Worm (Caenorhabditis elegans) whole organism, L2 larva: ENCODE measurements around the gene D2023.1.
A peak's percentile ranks its signal among the peaks of the same experiment; 100 is the strongest.

ENCODE experiments used
- C34F6.9 ChIP-seq: fragments of 150-350 bp; optimal IDR thresholded peaks from 2 replicates; lab custom pipeline; 2014; ENCODE audit warnings: missing biosample characterization, missing genetic modification characterization
- F13H6.1 ChIP-seq: sonication (generic microtip); optimal IDR thresholded peaks from 2 replicates; lab custom pipeline; 2016; ENCODE audit warnings: missing genetic modification characterization, missing compliant biosample characterization
- R02D3.7 ChIP-seq: fragments of 150-350 bp; optimal IDR thresholded peaks from 2 replicates; lab custom pipeline; 2014; ENCODE audit warnings: missing biosample characterization, missing genetic modification characterization
- Y55F3AM.14 ChIP-seq: fragments of 200-800 bp; sonication (Bioruptor generic); optimal IDR thresholded peaks from 2 replicates; lab custom pipeline; 2018; ENCODE audit warnings: mild to moderate bottlenecking, missing genetic modification characterization, missing compliant biosample characterization
- ZK546.5 ChIP-seq: sonication (generic microtip); optimal IDR thresholded peaks from 2 replicates; lab custom pipeline; 2017; ENCODE audit warnings: missing biosample characterization, missing genetic modification characterization
- alr-1 ChIP-seq: fragments of 150-350 bp; optimal IDR thresholded peaks from 2 replicates; lab custom pipeline; 2014; ENCODE audit warnings: missing biosample characterization, missing genetic modification characterization
- ama-1 ChIP-seq: fragments of 150-350 bp; optimal IDR thresholded peaks from 2 replicates; lab custom pipeline; 2018; ENCODE audit warnings: inconsistent platforms
- blmp-1 ChIP-seq: sonication (generic microtip); optimal IDR thresholded peaks from 2 replicates; lab custom pipeline; 2017; ENCODE audit warnings: missing genetic modification characterization, mild to moderate bottlenecking, missing compliant biosample characterization, antibody characterized with exemption, moderate library complexity; ENCODE audit not compliant: insufficient read depth
- ceh-16 ChIP-seq: fragments of 150-350 bp; optimal IDR thresholded peaks from 2 replicates; lab custom pipeline; 2014; ENCODE audit warnings: missing biosample characterization, missing genetic modification characterization
- crh-2 ChIP-seq: sonication (generic microtip); optimal IDR thresholded peaks from 2 replicates; lab custom pipeline; 2017; ENCODE audit warnings: missing biosample characterization, missing genetic modification characterization
- elt-1 ChIP-seq: fragments of 150-350 bp; optimal IDR thresholded peaks from 2 replicates; lab custom pipeline; 2014; ENCODE audit warnings: missing biosample characterization, missing genetic modification characterization
- elt-3 ChIP-seq: sonication (generic microtip); optimal IDR thresholded peaks from 2 replicates; lab custom pipeline; 2017; ENCODE audit warnings: missing biosample characterization, missing genetic modification characterization
- fos-1 ChIP-seq: fragments of 150-350 bp; optimal IDR thresholded peaks from 2 replicates; lab custom pipeline; 2014; ENCODE audit warnings: missing biosample characterization, missing genetic modification characterization
- gmeb-1 ChIP-seq: fragments of 150-350 bp; optimal IDR thresholded peaks from 2 replicates; lab custom pipeline; 2014; ENCODE audit warnings: missing biosample characterization, missing genetic modification characterization
- lin-11 ChIP-seq: fragments of 150-350 bp; sonication (generic microtip); optimal IDR thresholded peaks from 2 replicates; lab custom pipeline; 2014; ENCODE audit warnings: missing biosample characterization, missing genetic modification characterization, inconsistent platforms, mixed read lengths
- lsy-2 ChIP-seq, 2 experiments: fragments of 150-350 bp in 1 of 2; sonication (generic microtip) in 1 of 2; optimal IDR thresholded peaks; 2 replicates each; lab custom pipeline; 2014 to 2017; ENCODE audit warnings: missing biosample characterization in 2 of 2, missing genetic modification characterization in 2 of 2
- mab-5 ChIP-seq: fragments of 150-350 bp; optimal IDR thresholded peaks from 2 replicates; lab custom pipeline; 2014; ENCODE audit warnings: missing biosample characterization, missing genetic modification characterization
- mbf-1 ChIP-seq: sonication (generic microtip); optimal IDR thresholded peaks from 2 replicates; lab custom pipeline; 2017; ENCODE audit warnings: missing biosample characterization, missing genetic modification characterization
- mdl-1 ChIP-seq, 2 experiments: fragments of 150-350 bp in 1 of 2; sonication (generic microtip) in 1 of 2; optimal IDR thresholded peaks; 2 replicates each; lab custom pipeline; 2017; ENCODE audit warnings: missing biosample characterization in 2 of 2, missing genetic modification characterization in 2 of 2
- nhr-10 ChIP-seq: sonication (generic microtip); optimal IDR thresholded peaks from 2 replicates; lab custom pipeline; 2017; ENCODE audit warnings: missing biosample characterization, missing genetic modification characterization
- nhr-11 ChIP-seq: fragments of 150-350 bp; optimal IDR thresholded peaks from 2 replicates; lab custom pipeline; 2014; ENCODE audit warnings: missing biosample characterization, missing genetic modification characterization
- nhr-12 ChIP-seq: fragments of 150-350 bp; optimal IDR thresholded peaks from 2 replicates; lab custom pipeline; 2014; ENCODE audit warnings: missing biosample characterization, missing genetic modification characterization
- nhr-129 ChIP-seq: fragments of 150-350 bp; optimal IDR thresholded peaks from 2 replicates; lab custom pipeline; 2014; ENCODE audit warnings: missing biosample characterization, missing genetic modification characterization
- nhr-21 ChIP-seq: fragments of 150-350 bp; optimal IDR thresholded peaks from 2 replicates; lab custom pipeline; 2014; ENCODE audit warnings: missing biosample characterization, missing genetic modification characterization
- nhr-25 ChIP-seq: fragments of 150-350 bp; sonication (generic microtip); optimal IDR thresholded peaks from 3 replicates; lab custom pipeline; 2014; ENCODE audit warnings: missing biosample characterization, missing genetic modification characterization
- nhr-6 ChIP-seq: fragments of 150-350 bp; optimal IDR thresholded peaks from 2 replicates; lab custom pipeline; 2014; ENCODE audit warnings: missing biosample characterization, missing genetic modification characterization
- nhr-77 ChIP-seq: fragments of 150-350 bp; optimal IDR thresholded peaks from 2 replicates; lab custom pipeline; 2014; ENCODE audit warnings: missing biosample characterization, missing genetic modification characterization
- sma-3 ChIP-seq: sonication (generic microtip); optimal IDR thresholded peaks from 2 replicates; lab custom pipeline; 2016; ENCODE audit warnings: missing genetic modification reagents, missing genetic modification characterization, missing compliant biosample characterization
- sma-9 ChIP-seq, 2 experiments: fragments of 150-350 bp in 1 of 2; sonication (generic microtip) in 1 of 2; optimal IDR thresholded peaks; 2 replicates each; lab custom pipeline; 2014 to 2016; ENCODE audit warnings: missing genetic modification characterization in 2 of 2, mild to moderate bottlenecking in 1 of 2, missing biosample characterization in 1 of 2, missing compliant biosample characterization in 1 of 2, missing genetic modification reagents in 1 of 2, moderate library complexity in 1 of 2
- snpc-4 ChIP-seq: fragments of 150-350 bp; optimal IDR thresholded peaks from 2 replicates; lab custom pipeline; 2014; ENCODE audit warnings: missing biosample characterization, missing genetic modification characterization
- unc-39 ChIP-seq: fragments of 150-350 bp; optimal IDR thresholded peaks from 2 replicates; lab custom pipeline; 2014; ENCODE audit warnings: missing biosample characterization, missing genetic modification characterization
- unc-55 ChIP-seq: fragments of 150-350 bp; sonication (generic microtip); optimal IDR thresholded peaks from 3 replicates; lab custom pipeline; 2014; ENCODE audit warnings: missing biosample characterization, missing genetic modification reagents, missing genetic modification characterization
- unc-62 ChIP-seq: fragments of 150-350 bp; optimal IDR thresholded peaks from 2 replicates; lab custom pipeline; 2014; ENCODE audit warnings: missing biosample characterization, missing genetic modification reagents, missing genetic modification characterization
- zag-1 ChIP-seq: fragments of 150-350 bp; optimal IDR thresholded peaks from 2 replicates; lab custom pipeline; 2014; ENCODE audit warnings: missing biosample characterization, missing genetic modification characterization
- ztf-1 ChIP-seq: fragments of 200-800 bp; sonication (Bioruptor generic); conservative IDR thresholded peaks from 2 replicates; pipeline ENCODE4 v1.3.6; 2022; ENCODE audit warnings: missing genetic modification characterization, missing compliant biosample characterization
- ztf-11 ChIP-seq: sonication (generic microtip); optimal IDR thresholded peaks from 2 replicates; lab custom pipeline; 2017; ENCODE audit warnings: missing biosample characterization, missing genetic modification characterization
- ztf-4 ChIP-seq: fragments of 150-350 bp; optimal IDR thresholded peaks from 2 replicates; lab custom pipeline; 2014; ENCODE audit warnings: missing biosample characterization, missing genetic modification characterization

Gene D2023.1

ce11 chrV:11773934-11774333 is 15.4 kb upstream of the D2023.1 start:
- TF ChIP-seq nhr-12 (tag; lab: Kevin White, UChicago) (no peak), ceh-16 (tag; lab: Kevin White, UChicago) (peak; percentile 27), nhr-25 (tag; lab: Kevin White, UChicago) (peak; percentile 39), fos-1 (peak; percentile 62)

ce11 chrV:11776538-11776937 is 12.8 kb upstream of the D2023.1 start, which contains the start of gene F55A11.6:
TSS of gene F55A11.6 (plus strand) at chrV:11776838.
- TF ChIP-seq alr-1 (tag; lab: Kevin White, UChicago): no peak

ce11 chrV:11777846-11778245 is 11.5 kb upstream of the D2023.1 start:
- TF ChIP-seq elt-1 (tag; lab: Kevin White, UChicago): no peak
- no peak for TF ChIP-seq alr-1 (tag; lab: Kevin White, UChicago)
- no peak for TF ChIP-seq nhr-77 (tag; lab: Kevin White, UChicago)
- TF ChIP-seq crh-2 (tag; lab: Kevin White, UChicago): peak; percentile 58
- TF ChIP-seq elt-3 (tag; lab: Kevin White, UChicago): no peak
- TF ChIP-seq ztf-11 (tag; lab: Kevin White, UChicago): no peak
- peak; percentile 27 for TF ChIP-seq F13H6.1 (tag; lab: Kevin White, UChicago)
- no peak for TF ChIP-seq unc-39 (tag; lab: Kevin White, UChicago)
- peak; percentile 27 for TF ChIP-seq gmeb-1
- TF ChIP-seq ztf-1 (GFP tag; lab: Robert Waterston, UW): no peak
- TF ChIP-seq lsy-2 (tag; optimal IDR thresholded peaks at IDR 0.05; lab: Kevin White, UChicago): peak in 1 of 2 experiments; percentile 45
- TF ChIP-seq fos-1: peak; percentile 81
- no peak for TF ChIP-seq mdl-1 (tag; optimal IDR thresholded peaks at IDR 0.05; lab: Kevin White, UChicago)
- TF ChIP-seq lin-11 (tag; lab: Kevin White, UChicago): no peak
- peak; percentile 11 for TF ChIP-seq nhr-21 (tag; lab: Kevin White, UChicago)
- no peak for TF ChIP-seq unc-62
- peak; percentile 18 for TF ChIP-seq nhr-129 (tag; lab: Kevin White, UChicago)
- TF ChIP-seq unc-55 (GFP tag; lab: Kevin White, UChicago): no peak
- TF ChIP-seq Y55F3AM.14 (GFP tag; lab: Kevin White, UChicago): no peak
- no peak for TF ChIP-seq mab-5 (tag; lab: Kevin White, UChicago)
- no peak for TF ChIP-seq R02D3.7 (tag; lab: Kevin White, UChicago)
- TF ChIP-seq zag-1: no peak
- TF ChIP-seq mbf-1 (tag; lab: Kevin White, UChicago): no peak
- no peak for TF ChIP-seq nhr-11
- TF ChIP-seq nhr-10: no peak
- peak; percentile 11 for TF ChIP-seq sma-3 (GFP tag; lab: Kevin White, UChicago)
- TF ChIP-seq nhr-25 (tag; lab: Kevin White, UChicago): peak; percentile 25
- TF ChIP-seq snpc-4 (tag; lab: Kevin White, UChicago): no peak
- no peak for TF ChIP-seq nhr-12 (tag; lab: Kevin White, UChicago)
- TF ChIP-seq ama-1 (lab: Kevin White, UChicago): no peak
- TF ChIP-seq ceh-16 (tag; lab: Kevin White, UChicago): no peak
- peak; percentile 15 for TF ChIP-seq blmp-1 (tag; lab: Kevin White, UChicago)
- no peak for TF ChIP-seq C34F6.9
- TF ChIP-seq sma-9 (GFP tag; optimal IDR thresholded peaks at IDR 0.05; lab: Kevin White, UChicago): peak; percentile 74
- no peak for TF ChIP-seq sma-9 (tag; optimal IDR thresholded peaks at IDR 0.05; lab: Kevin White, UChicago)
- TF ChIP-seq ZK546.5 (tag; lab: Kevin White, UChicago): no peak
- no peak for TF ChIP-seq ztf-4
- no peak for TF ChIP-seq nhr-6 (tag; lab: Kevin White, UChicago)

- TF ChIP-seq nhr-6 (tag; lab: Kevin White, UChicago): no peak
- TF ChIP-seq nhr-25 (tag; lab: Kevin White, UChicago): peak; percentile 13
- TF ChIP-seq sma-9 (GFP tag; optimal IDR thresholded peaks at IDR 0.05; lab: Kevin White, UChicago): peak; percentile 21
- no peak for TF ChIP-seq sma-9 (tag; optimal IDR thresholded peaks at IDR 0.05; lab: Kevin White, UChicago)
- peak; percentile 57 for TF ChIP-seq elt-1 (tag; lab: Kevin White, UChicago)
- peak; percentile 68 for TF ChIP-seq ceh-16 (tag; lab: Kevin White, UChicago)
These were observed 10.0 kb upstream of the D2023.1 start for ce11 chrV:11779310-11779709.
